Worm (Caenorhabditis elegans): ENCODE data around the gene F46E10.3.

ce11 chrV:6508703-6509102 lies 9.4 kb upstream of the F46E10.3 start, which contains the start of gene ubh-3:
- TF ChIP-seq nhr-12 (tag; optimal IDR thresholded peaks at IDR 0.05) (no peak), tbx-2 (tag; optimal IDR thresholded peaks at IDR 0.05) (no peak), unc-39 (tag; optimal IDR thresholded peaks at IDR 0.05) (no peak), snpc-4 (tag; optimal IDR thresholded peaks at IDR 0.05) (no peak), pha-4 (tag; optimal IDR thresholded peaks at IDR 0.05) (no peak), ceh-82 (tag; optimal IDR thresholded peaks at IDR 0.05) (no peak), jun-1 (tag; optimal IDR thresholded peaks at IDR 0.05) (no peak), elt-3 (tag; optimal IDR thresholded peaks at IDR 0.05) (no peak), lin-39 (tag; optimal IDR thresholded peaks at IDR 0.05) (no peak), unc-62 (GFP tag; optimal IDR thresholded peaks at IDR 0.05) (no peak), nhr-28 (tag; optimal IDR thresholded peaks at IDR 0.05) (no peak), ama-1 (optimal IDR thresholded peaks at IDR 0.05) (no peak), nhr-237 (tag; optimal IDR thresholded peaks at IDR 0.05) (no peak), ceh-9 (tag; optimal IDR thresholded peaks at IDR 0.05) (no peak)

Measured in whole organism, L3 larva.